Fruit fly (Drosophila melanogaster) whole organism: ENCODE data around the gene Pp1-13C.

Experiments
- CG8478 ChIP-seq: fragments of >200 bp; optimal IDR thresholded peaks from 2 replicates; lab custom pipeline; 2018; ENCODE audit warnings: inconsistent platforms
- pan ChIP-seq: fragments of >200 bp; optimal IDR thresholded peaks from 2 replicates; lab custom pipeline; 2017

DNA sequence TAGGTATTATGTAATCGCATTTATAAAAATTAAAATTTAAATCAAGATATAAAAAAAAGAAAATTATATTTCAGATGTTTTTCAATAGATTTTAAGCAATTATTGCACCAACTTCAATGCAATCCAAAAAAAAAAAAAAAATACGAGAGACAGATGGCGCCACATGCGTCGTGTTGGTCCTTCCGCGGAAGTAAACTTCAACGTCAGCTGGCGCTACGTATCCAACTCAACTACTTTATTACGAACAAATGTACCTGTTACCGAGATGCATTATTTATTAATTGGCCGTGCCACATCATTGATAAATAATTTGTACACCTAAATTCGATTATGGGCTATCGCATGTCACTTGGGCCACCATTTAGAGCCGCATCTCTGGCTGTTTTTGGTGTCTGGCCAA lies 7.2 kb downstream of the Pp1-13C start:
- TF ChIP-seq pan (lab: Kevin White, UChicago) (no peak), CG8478 (lab: Kevin White, UChicago) (no peak)
